Worm (Caenorhabditis elegans) whole organism, late embryonic: ENCODE results near the gene srg-16.

ENCODE experiments used
- C38D4.7 ChIP-seq: fragments of 200-800 bp; sonication (Bioruptor generic); optimal IDR thresholded peaks from 2 replicates; lab custom pipeline; 2018; ENCODE audit warnings: mild to moderate bottlenecking, missing genetic modification characterization, moderate library complexity, missing compliant biosample characterization
- K02D7.2 ChIP-seq: sonication (generic microtip); optimal IDR thresholded peaks from 2 replicates; lab custom pipeline; 2017; ENCODE audit warnings: mild to moderate bottlenecking, missing genetic modification characterization, missing compliant biosample characterization
- K09A11.1 ChIP-seq: sonication (generic microtip); optimal IDR thresholded peaks from 2 replicates; lab custom pipeline; 2017; ENCODE audit warnings: antibody characterized with exemption, mild to moderate bottlenecking, missing genetic modification characterization, missing compliant biosample characterization; ENCODE audit not compliant: insufficient read depth
- ceh-14 ChIP-seq: sonication (generic microtip); optimal IDR thresholded peaks from 2 replicates; lab custom pipeline; 2016; ENCODE audit warnings: missing genotype, missing genetic modification characterization, missing compliant biosample characterization
- ceh-2 ChIP-seq: sonication (generic microtip); optimal IDR thresholded peaks from 2 replicates; lab custom pipeline; 2016; ENCODE audit warnings: missing genotype, missing genetic modification characterization, missing compliant biosample characterization
- ceh-24 ChIP-seq: sonication (generic microtip); optimal IDR thresholded peaks from 2 replicates; lab custom pipeline; 2016; ENCODE audit warnings: mild to moderate bottlenecking, missing genetic modification characterization, missing compliant biosample characterization
- ceh-31 ChIP-seq: sonication (generic microtip); optimal IDR thresholded peaks from 2 replicates; lab custom pipeline; 2016; ENCODE audit warnings: missing genetic modification characterization, missing compliant biosample characterization
- ceh-34 ChIP-seq: sonication (generic microtip); optimal IDR thresholded peaks from 2 replicates; lab custom pipeline; 2016; ENCODE audit warnings: mild to moderate bottlenecking, missing genetic modification characterization, missing compliant biosample characterization
- ceh-48 ChIP-seq: sonication (generic microtip); optimal IDR thresholded peaks from 2 replicates; lab custom pipeline; 2016; ENCODE audit warnings: missing genetic modification characterization, inconsistent platforms, missing compliant biosample characterization
- ceh-6 ChIP-seq: fragments of 200-800 bp; sonication (Bioruptor generic); optimal IDR thresholded peaks from 2 replicates; lab custom pipeline; 2018; ENCODE audit warnings: mild to moderate bottlenecking, missing genetic modification characterization, missing compliant biosample characterization
- dve-1 ChIP-seq: sonication (generic microtip); optimal IDR thresholded peaks from 2 replicates; lab custom pipeline; 2017; ENCODE audit warnings: antibody characterized with exemption, mild to moderate bottlenecking, missing genetic modification characterization, missing compliant biosample characterization
- elt-2 ChIP-seq: sonication (generic microtip); optimal IDR thresholded peaks from 2 replicates; lab custom pipeline; 2016; ENCODE audit warnings: missing genetic modification reagents, missing genetic modification characterization, missing compliant biosample characterization
- elt-4 ChIP-seq: sonication (generic microtip); optimal IDR thresholded peaks from 2 replicates; lab custom pipeline; 2016; ENCODE audit warnings: missing genetic modification characterization, missing compliant biosample characterization
- ets-4 ChIP-seq: sonication (generic microtip); optimal IDR thresholded peaks from 2 replicates; lab custom pipeline; 2016; ENCODE audit warnings: missing genetic modification characterization, missing compliant biosample characterization
- fkh-10 ChIP-seq: fragments of 150-350 bp; optimal IDR thresholded peaks from 2 replicates; lab custom pipeline; 2014; ENCODE audit warnings: missing biosample characterization, missing genetic modification reagents, missing genetic modification characterization
- hlh-13 ChIP-seq: fragments of 200-800 bp; sonication (Bioruptor generic); optimal IDR thresholded peaks from 2 replicates; lab custom pipeline; 2018; ENCODE audit warnings: mild to moderate bottlenecking, missing genetic modification characterization, missing compliant biosample characterization
- hlh-15 ChIP-seq: sonication (generic microtip); optimal IDR thresholded peaks from 2 replicates; lab custom pipeline; 2016; ENCODE audit warnings: missing genetic modification characterization, missing compliant biosample characterization
- hlh-30 ChIP-seq: sonication (generic microtip); optimal IDR thresholded peaks from 2 replicates; lab custom pipeline; 2017; ENCODE audit warnings: antibody characterized with exemption, missing genetic modification characterization, missing compliant biosample characterization; ENCODE audit not compliant: insufficient read depth
- hlh-8 ChIP-seq: sonication (generic microtip); optimal IDR thresholded peaks from 2 replicates; lab custom pipeline; 2016; ENCODE audit warnings: missing genotype, missing genetic modification characterization, missing compliant biosample characterization
- lin-11 ChIP-seq: fragments of 200-800 bp; sonication (Bioruptor generic); optimal IDR thresholded peaks from 2 replicates; lab custom pipeline; 2018; ENCODE audit warnings: mild to moderate bottlenecking, missing genetic modification characterization, missing compliant biosample characterization
- madf-2 ChIP-seq: sonication (generic microtip); optimal IDR thresholded peaks from 2 replicates; lab custom pipeline; 2017; ENCODE audit warnings: missing genetic modification characterization, missing compliant biosample characterization
- mec-3 ChIP-seq: sonication (generic microtip); optimal IDR thresholded peaks from 2 replicates; lab custom pipeline; 2016; ENCODE audit warnings: borderline replicate concordance, missing genetic modification characterization, missing compliant biosample characterization
- nhr-11 ChIP-seq: fragments of 150-350 bp; optimal IDR thresholded peaks from 2 replicates; lab custom pipeline; 2014; ENCODE audit warnings: missing biosample characterization, missing genetic modification characterization
- npax-4 ChIP-seq: sonication (generic microtip); optimal IDR thresholded peaks from 2 replicates; lab custom pipeline; 2016; ENCODE audit warnings: missing genetic modification characterization, missing compliant biosample characterization
- odd-2 ChIP-seq: sonication (generic microtip); optimal IDR thresholded peaks from 2 replicates; lab custom pipeline; 2017; ENCODE audit warnings: antibody characterized with exemption, mild to moderate bottlenecking, missing genetic modification characterization, missing compliant biosample characterization
- pag-3 ChIP-seq: sonication (generic microtip); optimal IDR thresholded peaks from 2 replicates; lab custom pipeline; 2016; ENCODE audit warnings: missing compliant biosample characterization, missing genetic modification characterization, borderline replicate concordance
- pros-1 ChIP-seq: fragments of 150-350 bp; optimal IDR thresholded peaks from 2 replicates; lab custom pipeline; 2014; ENCODE audit warnings: missing biosample characterization, missing genetic modification reagents, missing genetic modification characterization
- ref-2 ChIP-seq: sonication (generic microtip); optimal IDR thresholded peaks from 2 replicates; lab custom pipeline; 2016; ENCODE audit warnings: missing genetic modification characterization, missing compliant biosample characterization
- rnt-1 ChIP-seq: sonication (generic microtip); optimal IDR thresholded peaks from 2 replicates; lab custom pipeline; 2016; ENCODE audit warnings: missing genetic modification characterization, missing compliant biosample characterization
- sox-2 ChIP-seq: fragments of 200-800 bp; sonication (Bioruptor generic); IDR thresholded peaks from 2 replicates; pipeline ENCODE4 v1.3.6; 2022; ENCODE audit warnings: missing genetic modification reagents, missing genetic modification characterization, missing compliant biosample characterization
- syd-9 ChIP-seq: sonication (generic microtip); optimal IDR thresholded peaks from 2 replicates; lab custom pipeline; 2016; ENCODE audit warnings: mild to moderate bottlenecking, missing genetic modification characterization, moderate library complexity, missing compliant biosample characterization
- tbx-2 ChIP-seq: sonication (generic microtip); optimal IDR thresholded peaks from 2 replicates; lab custom pipeline; 2016; ENCODE audit warnings: missing genetic modification characterization, missing compliant biosample characterization
- ttx-3 ChIP-seq: sonication (generic microtip); optimal IDR thresholded peaks from 2 replicates; lab custom pipeline; 2016; ENCODE audit warnings: missing genetic modification reagents, missing genetic modification characterization, missing compliant biosample characterization
- unc-55 ChIP-seq: sonication (generic microtip); optimal IDR thresholded peaks from 2 replicates; lab custom pipeline; 2017; ENCODE audit warnings: missing biosample characterization, missing genetic modification reagents, missing genetic modification characterization
- unc-86 ChIP-seq: sonication (generic microtip); optimal IDR thresholded peaks from 2 replicates; lab custom pipeline; 2016; ENCODE audit warnings: missing genetic modification characterization, missing compliant biosample characterization

srg-16 gene

DNA sequence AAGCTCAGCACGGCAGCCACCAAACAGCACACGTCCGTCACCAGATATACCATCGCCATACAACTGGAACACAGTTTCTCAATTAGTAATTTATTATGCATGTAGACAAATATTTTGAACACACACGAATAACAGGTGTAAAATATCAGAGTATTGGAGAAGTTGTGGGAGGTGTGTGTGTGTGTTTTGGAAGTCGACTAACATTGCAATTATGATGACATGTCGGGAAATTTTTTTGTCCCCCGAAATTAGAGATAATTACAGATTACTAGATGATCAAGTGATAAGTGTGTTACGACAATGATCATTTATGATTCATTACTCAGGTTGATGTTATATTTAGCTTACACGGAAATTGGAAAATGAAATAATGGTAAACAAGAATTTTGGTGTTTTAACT is 37.2 kb upstream of the srg-16 start, which contains the start of gene Y57A10C.8:
TSS of gene Y57A10C.8 (minus strand) at position 101 of the 400 bp plus-strand sequence.
- no peak for TF ChIP-seq hlh-30 (tag; lab: Kevin White, UChicago)
- no peak for TF ChIP-seq hlh-13
- TF ChIP-seq mec-3 (tag; lab: Kevin White, UChicago): no peak
- no peak for TF ChIP-seq ceh-2 (tag; lab: Kevin White, UChicago)
- no peak for TF ChIP-seq odd-2 (tag; lab: Kevin White, UChicago)
- no peak for TF ChIP-seq elt-2 (tag; lab: Kevin White, UChicago)
- no peak for TF ChIP-seq C38D4.7 (GFP tag; lab: Kevin White, UChicago)
- no peak for TF ChIP-seq pag-3 (tag; lab: Kevin White, UChicago)
- no peak for TF ChIP-seq hlh-15 (tag; lab: Kevin White, UChicago)
- no peak for TF ChIP-seq ceh-48 (tag; lab: Kevin White, UChicago)
- no peak for TF ChIP-seq unc-55 (GFP tag; lab: Kevin White, UChicago)
- no peak for TF ChIP-seq madf-2
- TF ChIP-seq hlh-8 (tag; lab: Kevin White, UChicago): no peak
- no peak for TF ChIP-seq ceh-24 (tag; lab: Kevin White, UChicago)

DNA sequence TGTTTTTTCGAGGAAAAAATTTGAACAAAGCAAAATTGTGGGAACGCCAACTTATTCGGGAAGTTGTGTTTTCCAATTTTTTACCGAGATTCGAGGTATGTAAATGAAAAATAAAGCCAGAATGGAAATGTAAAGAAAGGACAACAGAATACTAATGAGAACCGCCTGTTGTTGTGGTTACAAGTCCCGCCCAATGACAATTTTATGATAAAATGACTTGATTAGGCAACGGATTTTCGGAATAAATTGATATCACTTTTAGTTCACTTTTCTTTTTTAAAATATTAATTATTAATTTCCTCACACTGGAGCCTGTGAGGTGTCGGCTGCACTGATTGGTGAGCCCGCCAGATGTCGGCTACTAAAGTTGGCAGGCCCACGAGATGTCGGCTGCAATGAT is 34.6 kb upstream of the srg-16 start, which contains the start of gene dct-12:
TSS of gene dct-12 (minus strand) at position 101 of the 400 bp plus-strand sequence.
- no peak for TF ChIP-seq odd-2 (tag; lab: Kevin White, UChicago)
- no peak for TF ChIP-seq dve-1
- no peak for TF ChIP-seq tbx-2 (tag; lab: Kevin White, UChicago)
- no peak for TF ChIP-seq ceh-34 (tag; lab: Kevin White, UChicago)
- no peak for TF ChIP-seq ref-2 (tag; lab: Kevin White, UChicago)
- no peak for TF ChIP-seq rnt-1
- TF ChIP-seq K09A11.1: no peak
- no peak for TF ChIP-seq ceh-48 (tag; lab: Kevin White, UChicago)
- no peak for TF ChIP-seq ceh-14 (tag; lab: Kevin White, UChicago)
- no peak for TF ChIP-seq unc-55 (GFP tag; lab: Kevin White, UChicago)
- TF ChIP-seq ttx-3 (tag; lab: Kevin White, UChicago): no peak
- TF ChIP-seq unc-86 (tag; lab: Kevin White, UChicago): no peak
- TF ChIP-seq fkh-10 (GFP tag; lab: Kevin White, UChicago): no peak
- no peak for TF ChIP-seq elt-4
- TF ChIP-seq ceh-24 (tag; lab: Kevin White, UChicago): no peak
- TF ChIP-seq ceh-6: no peak
- no peak for TF ChIP-seq ets-4 (tag; lab: Kevin White, UChicago)
- no peak for TF ChIP-seq mec-3 (tag; lab: Kevin White, UChicago)
- TF ChIP-seq lin-11 (tag; lab: Kevin White, UChicago): no peak

DNA sequence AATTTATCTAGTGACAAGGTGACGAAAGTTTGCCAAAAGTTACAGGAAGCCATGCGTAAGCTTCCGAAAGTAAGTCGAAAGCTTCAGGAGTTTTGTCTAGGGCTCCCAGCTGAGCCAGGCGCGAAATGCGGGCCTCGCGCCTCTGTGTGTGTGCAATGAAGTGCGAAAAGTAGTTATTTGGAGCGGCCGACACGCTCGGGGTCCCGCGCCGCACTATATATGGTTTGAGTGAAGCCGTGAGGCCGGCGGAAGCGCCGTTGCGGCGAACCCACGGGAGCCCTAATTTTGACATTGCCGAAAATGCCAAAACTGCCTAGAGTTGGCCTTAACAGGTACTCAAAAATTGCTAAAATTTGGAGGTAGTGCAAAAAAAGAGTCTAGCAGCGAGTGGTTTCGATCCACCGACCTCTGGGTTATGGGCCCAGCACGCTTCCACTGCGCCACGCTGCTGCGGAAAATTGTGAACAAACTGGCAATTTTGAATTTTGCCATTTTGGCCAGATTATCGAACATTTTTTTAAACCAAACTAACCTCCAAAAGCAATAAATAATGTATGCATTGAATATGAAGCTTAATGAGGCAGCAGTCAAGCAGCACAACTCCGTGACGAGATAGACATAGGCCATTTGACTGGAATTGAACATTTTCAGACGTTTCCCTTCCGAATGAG is 31.6 kb upstream of the srg-16 start:
- TF ChIP-seq ceh-6 (no peak), pros-1 (tag; lab: Kevin White, UChicago) (no peak), K02D7.2 (tag; lab: Kevin White, UChicago) (no peak), ceh-31 (tag; lab: Kevin White, UChicago) (no peak), syd-9 (tag; lab: Kevin White, UChicago) (no peak), nhr-11 (tag; lab: Kevin White, UChicago) (no peak), ceh-24 (tag; lab: Kevin White, UChicago) (no peak), npax-4 (tag; lab: Kevin White, UChicago) (no peak), sox-2 (GFP tag; lab: Robert Waterston, UW) (no peak), pag-3 (tag; lab: Kevin White, UChicago) (no peak), mec-3 (tag; lab: Kevin White, UChicago) (no peak), hlh-13 (no peak), unc-55 (GFP tag; lab: Kevin White, UChicago) (no peak)
